Worm (Caenorhabditis elegans): ENCODE data around the gene srw-143.
"Not testable (repeated sequence)": the region's sequence is repeated elsewhere in the genome, so short reads cannot be mapped to it uniquely, and the experiment has no call there.

Gene srw-143

ce11 chrV:2958202-2958601 is 16.9 kb upstream of the srw-143 start, which contains the start of gene srw-142:
TSS of gene srw-142 (minus strand) at chrV:2958302.
- TF ChIP-seq mab-5 (tag; optimal IDR thresholded peaks at IDR 0.05) (no peak), snpc-4 (tag; optimal IDR thresholded peaks at IDR 0.05) (no peak)

ce11 chrV:2955342-2955741 is 14.0 kb upstream of the srw-143 start, which contains the start of gene srh-248:
TSS of gene srh-248 (minus strand) at chrV:2955442.
- TF ChIP-seq pha-4 (tag; optimal IDR thresholded peaks at IDR 0.05); lin-32 (GFP tag; optimal IDR thresholded peaks at IDR 0.05); nhr-76 (tag; optimal IDR thresholded peaks at IDR 0.05): not testable (repeated sequence)

- not testable (repeated sequence) for TF ChIP-seq unc-62 (GFP tag; optimal IDR thresholded peaks at IDR 0.05); ceh-39 (tag; optimal IDR thresholded peaks at IDR 0.05); ceh-83 (GFP tag; optimal IDR thresholded peaks at IDR 0.05)
These were observed 10.8 kb upstream of the srw-143 start, which contains the start of gene srw-122 for ce11 chrV:2952102-2952501. TSS of gene srw-122 (minus strand) at chrV:2952202.

- TF ChIP-seq drap-1 (GFP tag; optimal IDR thresholded peaks at IDR 0.05) (no peak), bed-3 (GFP tag; optimal IDR thresholded peaks at IDR 0.05) (no peak), elt-1 (tag; optimal IDR thresholded peaks at IDR 0.05; ENCODE audit: borderline replicate concordance, insufficient read depth) (no peak), lin-32 (GFP tag; optimal IDR thresholded peaks at IDR 0.05) (no peak), sem-2 (GFP tag; optimal IDR thresholded peaks at IDR 0.05) (no peak), ztf-11 (tag; optimal IDR thresholded peaks at IDR 0.05) (no peak), snpc-4 (tag; optimal IDR thresholded peaks at IDR 0.05) (no peak), lin-13 (tag; optimal IDR thresholded peaks at IDR 0.05) (no peak), ces-1 (GFP tag; optimal IDR thresholded peaks at IDR 0.05) (no peak), cnd-1 (tag; optimal IDR thresholded peaks at IDR 0.05) (no peak), zip-8 (tag; optimal IDR thresholded peaks at IDR 0.05) (no peak), hlh-1 (tag; optimal IDR thresholded peaks at IDR 0.05) (no peak), unc-39 (tag; optimal IDR thresholded peaks at IDR 0.05) (no peak), nhr-237 (tag; optimal IDR thresholded peaks at IDR 0.05) (no peak), mep-1 (tag; optimal IDR thresholded peaks at IDR 0.05) (no peak), nhr-28 (tag; optimal IDR thresholded peaks at IDR 0.05) (no peak)
These were observed 4.3 kb upstream of the srw-143 start, which contains the start of gene srh-87 for ce11 chrV:2945602-2946001. TSS of gene srh-87 (minus strand) at chrV:2945702.

- TF ChIP-seq lin-13 (tag; optimal IDR thresholded peaks at IDR 0.05), result no peak
- no peak for TF ChIP-seq lin-32 (GFP tag; optimal IDR thresholded peaks at IDR 0.05)
- no peak for TF ChIP-seq ces-1 (GFP tag; optimal IDR thresholded peaks at IDR 0.05)
- no peak for TF ChIP-seq hlh-1 (tag; optimal IDR thresholded peaks at IDR 0.05)
- no peak for TF ChIP-seq ztf-11 (tag; optimal IDR thresholded peaks at IDR 0.05)
- no peak for TF ChIP-seq nhr-2 (tag; optimal IDR thresholded peaks at IDR 0.05)
- no peak for TF ChIP-seq elt-3 (tag; optimal IDR thresholded peaks at IDR 0.05)
- no peak for TF ChIP-seq ceh-43 (GFP tag; optimal IDR thresholded peaks at IDR 0.05)
These were observed 2.6 kb upstream of the srw-143 start, which contains the start of gene srw-137 for ce11 chrV:2943859-2944258. TSS of gene srw-137 (minus strand) at chrV:2943959.

ce11 chrV:2942247-2942646 is 942 bp upstream of the srw-143 start:
- no peak for TF ChIP-seq hlh-1 (tag; optimal IDR thresholded peaks at IDR 0.05)
- TF ChIP-seq drap-1 (GFP tag; optimal IDR thresholded peaks at IDR 0.05), result no peak
- TF ChIP-seq lin-13 (tag; optimal IDR thresholded peaks at IDR 0.05), result no peak
- TF ChIP-seq ceh-39 (tag; optimal IDR thresholded peaks at IDR 0.05), result no peak
- no peak for TF ChIP-seq nhr-2 (tag; optimal IDR thresholded peaks at IDR 0.05)
- no peak for TF ChIP-seq bed-3 (GFP tag; optimal IDR thresholded peaks at IDR 0.05)
- no peak for TF ChIP-seq ceh-83 (GFP tag; optimal IDR thresholded peaks at IDR 0.05)
- TF ChIP-seq ces-1 (GFP tag; optimal IDR thresholded peaks at IDR 0.05), result no peak
- TF ChIP-seq unc-62 (GFP tag; optimal IDR thresholded peaks at IDR 0.05), result no peak
- TF ChIP-seq M03D4.4 (tag; optimal IDR thresholded peaks at IDR 0.05), result no peak
- no peak for TF ChIP-seq pha-4 (tag; optimal IDR thresholded peaks at IDR 0.05)
- no peak for TF ChIP-seq unc-39 (tag; optimal IDR thresholded peaks at IDR 0.05)
- no peak for TF ChIP-seq cnd-1 (tag; optimal IDR thresholded peaks at IDR 0.05)
- no peak for TF ChIP-seq mep-1 (tag; optimal IDR thresholded peaks at IDR 0.05)
- no peak for TF ChIP-seq ham-2 (GFP tag; optimal IDR thresholded peaks at IDR 0.05)

ce11 chrV:2938497-2938896 is 2.8 kb downstream of the srw-143 start, which contains the start of gene srw-141:
TSS of gene srw-141 (minus strand) at chrV:2938597.
- TF ChIP-seq drap-1 (GFP tag; optimal IDR thresholded peaks at IDR 0.05), result no peak
